Fruit fly (Drosophila melanogaster) whole organism, embryonic: ENCODE measurements around the gene MCTS1.

Experiments used
- Abd-B ChIP-seq: fragments of 200-800 bp; sonication (Bioruptor generic); optimal IDR thresholded peaks from 2 replicates; lab custom pipeline; 2018; ENCODE audit warnings: missing biosample characterization, mild to moderate bottlenecking, missing genetic modification characterization, moderate library complexity
- CG12071 ChIP-seq: fragments of 200-800 bp; sonication (Bioruptor generic); optimal IDR thresholded peaks from 3 replicates; lab custom pipeline; 2018; ENCODE audit warnings: missing biosample characterization, mild to moderate bottlenecking, missing genetic modification characterization
- CG12299 ChIP-seq: fragments of 200-800 bp; sonication (Bioruptor generic); optimal IDR thresholded peaks from 2 replicates; lab custom pipeline; 2018; ENCODE audit warnings: missing biosample characterization, mild to moderate bottlenecking, missing genetic modification characterization
- CG13894 ChIP-seq: fragments of 200-800 bp; sonication (Bioruptor generic); optimal IDR thresholded peaks from 3 replicates; lab custom pipeline; 2018; ENCODE audit warnings: missing biosample characterization, mild to moderate bottlenecking, missing genetic modification characterization, moderate library complexity
- CG15073 ChIP-seq: fragments of 200-800 bp; sonication (Bioruptor generic); optimal IDR thresholded peaks from 2 replicates; lab custom pipeline; 2016; ENCODE audit warnings: missing biosample characterization, missing genetic modification characterization
- CG1529 ChIP-seq: fragments of 200-800 bp; sonication (Bioruptor generic); optimal IDR thresholded peaks from 3 replicates; lab custom pipeline; 2018; ENCODE audit warnings: missing biosample characterization, missing genetic modification characterization
- CG15479 ChIP-seq: fragments of 200-800 bp; sonication (Bioruptor generic); optimal IDR thresholded peaks from 3 replicates; lab custom pipeline; 2019; ENCODE audit warnings: missing biosample characterization, mild to moderate bottlenecking, missing genetic modification characterization, moderate library complexity
- CG1792 ChIP-seq: fragments of 200-800 bp; sonication (Bioruptor generic); optimal IDR thresholded peaks from 2 replicates; lab custom pipeline; 2016; ENCODE audit warnings: missing biosample characterization, missing genetic modification characterization
- CG18476 ChIP-seq: fragments of 200-800 bp; sonication (Bioruptor generic); optimal IDR thresholded peaks from 2 replicates; lab custom pipeline; 2016; ENCODE audit warnings: missing biosample characterization, mild to moderate bottlenecking, missing genetic modification characterization
- CG31365 ChIP-seq: fragments of 200-800 bp; sonication (Bioruptor generic); optimal IDR thresholded peaks from 2 replicates; lab custom pipeline; 2018; ENCODE audit warnings: missing biosample characterization, mild to moderate bottlenecking, missing genetic modification characterization
- CG33557 ChIP-seq: fragments of 200-800 bp; sonication (Bioruptor generic); optimal IDR thresholded peaks from 2 replicates; lab custom pipeline; 2019; ENCODE audit warnings: missing biosample characterization, mild to moderate bottlenecking, missing genetic modification characterization, moderate library complexity
- CG3726 ChIP-seq: fragments of 200-800 bp; sonication (Bioruptor generic); IDR thresholded peaks from 3 replicates; pipeline ENCODE4, ENCODE4 v1.3.6; 2022; ENCODE audit warnings: missing biosample characterization, missing genetic modification characterization
- CG5180 ChIP-seq: fragments of 200-800 bp; sonication (Bioruptor generic); optimal IDR thresholded peaks from 3 replicates; lab custom pipeline; 2017; ENCODE audit warnings: missing biosample characterization, missing genetic modification characterization, mild to moderate bottlenecking, moderate library complexity, missing genetic modification reagents
- CG6175 ChIP-seq: fragments of 200-800 bp; sonication (Bioruptor generic); IDR thresholded peaks from 3 replicates; pipeline ENCODE4 v1.3.6; 2022; ENCODE audit warnings: missing biosample characterization, missing genetic modification characterization
- CG6683 ChIP-seq: fragments of 200-800 bp; sonication (Bioruptor generic); optimal IDR thresholded peaks from 2 replicates; lab custom pipeline; 2017; ENCODE audit warnings: missing biosample characterization, mild to moderate bottlenecking, missing genetic modification characterization, missing genetic modification reagents
- CG6854 ChIP-seq: fragments of 200-800 bp; sonication (Bioruptor generic); optimal IDR thresholded peaks from 3 replicates; lab custom pipeline; 2017; ENCODE audit warnings: missing biosample characterization, mild to moderate bottlenecking, missing genetic modification characterization
- CG7963 ChIP-seq: fragments of 200-800 bp; sonication (Bioruptor generic); IDR thresholded peaks from 3 replicates; pipeline ENCODE4 v1.3.6; 2022; ENCODE audit warnings: missing biosample characterization, missing genetic modification characterization; ENCODE audit not compliant: partially characterized antibody
- CG8924 ChIP-seq: fragments of 200-800 bp; optimal IDR thresholded peaks from 3 replicates; lab custom pipeline; 2019; ENCODE audit warnings: missing biosample characterization, mild to moderate bottlenecking, missing genetic modification characterization, moderate library complexity
- Camta ChIP-seq: fragments of 200-800 bp; sonication (Bioruptor generic); optimal IDR thresholded peaks from 2 replicates; lab custom pipeline; 2016; ENCODE audit warnings: missing biosample characterization, missing genetic modification characterization
- HmgD ChIP-seq: fragments of 200-800 bp; sonication (Bioruptor generic); optimal IDR thresholded peaks from 3 replicates; lab custom pipeline; 2016; ENCODE audit warnings: missing biosample characterization, missing genetic modification characterization
- Hr51 ChIP-seq, 2 experiments: fragments of 200-800 bp; sonication (Bioruptor generic); optimal IDR thresholded peaks; 2 replicates in 1 of 2; 3 replicates in 1 of 2; lab custom pipeline; 2016 to 2018; ENCODE audit warnings: missing biosample characterization in 2 of 2, missing genetic modification characterization in 2 of 2, mild to moderate bottlenecking in 1 of 2, moderate library complexity in 1 of 2
- Hsf ChIP-seq: fragments of 200-800 bp; sonication (Bioruptor generic); optimal IDR thresholded peaks from 3 replicates; lab custom pipeline; 2016; ENCODE audit warnings: missing biosample characterization, missing genetic modification characterization
- Jarid2 ChIP-seq: fragments of 200-800 bp; sonication (Bioruptor generic); optimal IDR thresholded peaks from 3 replicates; lab custom pipeline; 2017; ENCODE audit warnings: mild to moderate bottlenecking, missing biosample characterization, missing genetic modification reagents, missing genetic modification characterization
- NFAT ChIP-seq: fragments of 200-800 bp; sonication (Bioruptor generic); IDR thresholded peaks from 2 replicates; pipeline ENCODE4 v1.3.6; 2022; ENCODE audit warnings: missing biosample characterization, missing genetic modification characterization
- Optix ChIP-seq: fragments of 200-800 bp; sonication (Bioruptor generic); IDR thresholded peaks from 3 replicates; pipeline ENCODE4 v1.3.6; 2022; ENCODE audit warnings: missing biosample characterization, missing genetic modification characterization
- Rx ChIP-seq: fragments of 200-800 bp; sonication (Bioruptor generic); IDR thresholded peaks from 2 replicates; pipeline ENCODE4 v1.3.6; 2022; ENCODE audit warnings: missing biosample characterization, missing genetic modification characterization
- Trl ChIP-seq, 3 experiments: fragments of >200 bp in 2 of 3; fragments of 200-800 bp in 1 of 3; sonication (Bioruptor generic) in 1 of 3; optimal IDR thresholded peaks; 2 replicates in 1 of 3; 3 replicates in 2 of 3; lab custom pipeline; 2016 to 2017; ENCODE audit warnings: missing biosample characterization in 1 of 3, missing genetic modification characterization in 1 of 3
- ato ChIP-seq: fragments of 200-800 bp; sonication (Bioruptor generic); IDR thresholded peaks from 2 replicates; pipeline ENCODE4 v1.3.6; 2022; ENCODE audit warnings: missing biosample characterization, missing genetic modification characterization; ENCODE audit not compliant: partially characterized antibody
- bsh ChIP-seq, 2 experiments: fragments of 200-800 bp; sonication (Bioruptor generic); optimal IDR thresholded peaks; 2 replicates each; lab custom pipeline; 2017 to 2018; ENCODE audit warnings: mild to moderate bottlenecking in 2 of 2, missing biosample characterization in 2 of 2, missing genetic modification characterization in 2 of 2, moderate library complexity in 1 of 2
- ci ChIP-seq: fragments of 200-800 bp; sonication (Bioruptor generic); IDR thresholded peaks from 3 replicates; pipeline ENCODE4 v1.3.6; 2022; ENCODE audit warnings: missing biosample characterization, missing genetic modification characterization
- dmrt11E ChIP-seq: fragments of 200-800 bp; sonication (Bioruptor generic); optimal IDR thresholded peaks from 3 replicates; lab custom pipeline; 2018; ENCODE audit warnings: missing biosample characterization, mild to moderate bottlenecking, missing genetic modification characterization, moderate library complexity
- esg ChIP-seq: fragments of 200-800 bp; sonication (Bioruptor generic); conservative IDR thresholded peaks from 2 replicates; pipeline ENCODE4 v1.3.6; 2022; ENCODE audit warnings: missing biosample characterization, missing genetic modification characterization
- gce ChIP-seq: fragments of 200-800 bp; sonication (Bioruptor generic); IDR thresholded peaks from 3 replicates; pipeline ENCODE4 v1.3.6; 2022; ENCODE audit warnings: missing biosample characterization, missing genetic modification characterization
- grau ChIP-seq: fragments of 200-800 bp; optimal IDR thresholded peaks from 3 replicates; lab custom pipeline; 2019; ENCODE audit warnings: missing biosample characterization, mild to moderate bottlenecking, missing genetic modification characterization, moderate library complexity
- gt ChIP-seq: fragments of 200-800 bp; sonication (Bioruptor generic); IDR thresholded peaks from 2 replicates; pipeline ENCODE4 v1.3.6; 2022; ENCODE audit warnings: missing biosample characterization, missing genetic modification characterization
- jing ChIP-seq: fragments of 200-800 bp; sonication (Bioruptor generic); optimal IDR thresholded peaks from 2 replicates; lab custom pipeline; 2018; ENCODE audit warnings: missing biosample characterization, mild to moderate bottlenecking, missing genetic modification characterization
- knrl ChIP-seq: fragments of 200-800 bp; sonication (Bioruptor generic); IDR thresholded peaks from 3 replicates; pipeline ENCODE4 v1.3.6; 2022; ENCODE audit warnings: missing biosample characterization, missing genetic modification characterization; ENCODE audit not compliant: partially characterized antibody
- luna ChIP-seq: fragments of 200-800 bp; sonication (Bioruptor generic); optimal IDR thresholded peaks from 2 replicates; lab custom pipeline; 2016; ENCODE audit warnings: missing biosample characterization, missing genetic modification characterization
- odd ChIP-seq: fragments of 200-800 bp; sonication (Bioruptor generic); optimal IDR thresholded peaks from 2 replicates; lab custom pipeline; 2017; ENCODE audit warnings: missing biosample characterization, mild to moderate bottlenecking, missing genetic modification characterization
- pan ChIP-seq, 4 experiments: fragments of >200 bp in 3 of 4; fragments of 200-800 bp in 1 of 4; sonication (Bioruptor generic) in 1 of 4; optimal IDR thresholded peaks in 3 of 4; IDR thresholded peaks in 1 of 4; 2 replicates each; pipeline versions ENCODE4 v1.3.6 to Lab custom; 2017 to 2022; ENCODE audit warnings: missing biosample characterization in 2 of 4, missing genetic modification characterization in 2 of 4, mixed read lengths in 1 of 4
- pita ChIP-seq: fragments of 200-800 bp; sonication (Bioruptor generic); optimal IDR thresholded peaks from 2 replicates; lab custom pipeline; 2017; ENCODE audit warnings: missing biosample characterization, mild to moderate bottlenecking, missing genetic modification characterization
- row ChIP-seq: fragments of 200-800 bp; sonication (Bioruptor generic); IDR thresholded peaks from 3 replicates; pipeline ENCODE4 v1.3.6; 2022; ENCODE audit warnings: missing biosample characterization, missing genetic modification characterization
- run ChIP-seq: fragments of 200-800 bp; sonication (Bioruptor generic); optimal IDR thresholded peaks from 3 replicates; lab custom pipeline; 2018; ENCODE audit warnings: missing biosample characterization, mild to moderate bottlenecking, missing genetic modification characterization
- salm ChIP-seq: fragments of 200-800 bp; sonication (Bioruptor generic); optimal IDR thresholded peaks from 2 replicates; lab custom pipeline; 2018; ENCODE audit warnings: missing biosample characterization, mild to moderate bottlenecking, missing genetic modification characterization
- sna ChIP-seq: fragments of 200-800 bp; sonication (Bioruptor generic); IDR thresholded peaks from 2 replicates; pipeline ENCODE4 v1.3.6; 2022; ENCODE audit warnings: missing biosample characterization, missing genetic modification characterization; ENCODE audit not compliant: partially characterized antibody
- sug ChIP-seq: fragments of 200-800 bp; optimal IDR thresholded peaks from 2 replicates; lab custom pipeline; 2019; ENCODE audit warnings: missing biosample characterization, mild to moderate bottlenecking, missing genetic modification characterization, moderate library complexity
- tgo ChIP-seq: fragments of 200-800 bp; sonication (Bioruptor generic); IDR thresholded peaks from 3 replicates; pipeline ENCODE4 v1.3.6; 2022; ENCODE audit warnings: missing biosample characterization, missing genetic modification characterization
- tio ChIP-seq: fragments of 200-800 bp; sonication (Bioruptor generic); optimal IDR thresholded peaks from 2 replicates; lab custom pipeline; 2017; ENCODE audit warnings: missing biosample characterization, missing genetic modification characterization, inconsistent platforms
- trem ChIP-seq: fragments of 200-800 bp; optimal IDR thresholded peaks from 3 replicates; lab custom pipeline; 2019; ENCODE audit warnings: missing biosample characterization, mild to moderate bottlenecking, missing genetic modification characterization, moderate library complexity

The MCTS1 gene

DNA sequence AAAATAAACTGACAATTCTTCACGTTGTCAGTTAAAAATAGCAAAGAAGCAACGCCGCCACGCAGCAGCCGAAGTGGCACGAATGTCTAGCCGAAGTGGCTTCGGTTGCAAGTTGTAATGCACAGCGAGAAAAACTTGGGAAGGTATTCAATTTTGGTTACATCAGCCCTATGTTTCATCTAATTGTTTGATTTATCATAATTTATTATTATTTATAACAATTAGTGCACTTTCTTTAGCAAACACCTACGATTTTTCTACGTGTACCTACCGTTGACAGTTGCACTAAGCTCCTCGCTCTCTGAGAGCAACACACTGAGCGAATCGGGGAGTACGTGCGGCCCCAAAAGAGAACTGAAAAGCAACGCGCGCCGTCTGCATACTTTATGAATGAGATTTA, 37.2 kb downstream of the MCTS1 start, which contains the start of gene Tsp5D (continued):
- peak; percentile 89 for TF ChIP-seq gt (GFP tag; lab: Robert Waterston, UW)
- TF ChIP-seq tio (GFP tag; lab: Kevin White, UChicago) = peak; percentile 68
- peak; percentile 1 for TF ChIP-seq CG13894
- TF ChIP-seq CG15073 (GFP tag; lab: Kevin White, UChicago) = peak; percentile 72
- TF ChIP-seq bsh (GFP tag; optimal IDR thresholded peaks at IDR 0.05; lab: Kevin White, UChicago) = peak; percentile 92 to 96
- TF ChIP-seq Hr51 (GFP tag; optimal IDR thresholded peaks at IDR 0.05; lab: Kevin White, UChicago) = peak; percentile 35 to 93
- TF ChIP-seq trem = peak; percentile 89
- TF ChIP-seq grau (tag; lab: Kevin White, UChicago) = peak; percentile 88
- TF ChIP-seq CG8924 (tag; lab: Kevin White, UChicago) = peak; percentile 92
- TF ChIP-seq CG6683 (GFP tag; lab: Kevin White, UChicago) = peak; percentile 74
- TF ChIP-seq run (tag; lab: Kevin White, UChicago) = peak; percentile 86
- TF ChIP-seq pan (optimal IDR thresholded peaks at IDR 0.05; lab: Kevin White, UChicago) = no peak
- peak in 1 of 2 experiments; percentile 96 for TF ChIP-seq pan (GFP tag; optimal IDR thresholded peaks at IDR 0.05 in 1 of 2, IDR thresholded peaks at IDR 0.05 in 1 of 2)
- peak; percentile 67 for TF ChIP-seq sug (tag; lab: Kevin White, UChicago)
- peak; percentile 95 for TF ChIP-seq Rx (GFP tag; lab: Robert Waterston, UW)
- TF ChIP-seq CG33557 (GFP tag; lab: Kevin White, UChicago) = peak; percentile 56
- TF ChIP-seq gce (GFP tag; lab: Robert Waterston, UW) = peak; percentile 95
- peak; percentile 95 for TF ChIP-seq row
- peak; percentile 82 for TF ChIP-seq odd (GFP tag; lab: Kevin White, UChicago)
- peak; percentile 76 for TF ChIP-seq dmrt11E (tag; lab: Kevin White, UChicago)
- TF ChIP-seq CG12299 (tag; lab: Kevin White, UChicago) = peak; percentile 73
- TF ChIP-seq CG7963 (GFP tag; lab: Robert Waterston, UW) = no peak
- TF ChIP-seq tgo = peak; percentile 95
- peak; percentile 66 for TF ChIP-seq CG6854 (GFP tag; lab: Kevin White, UChicago)
- peak; percentile 86 for TF ChIP-seq CG5180 (GFP tag; lab: Kevin White, UChicago)
- no peak for TF ChIP-seq sna (GFP tag; lab: Robert Waterston, UW)
- peak; percentile 74 for TF ChIP-seq CG31365 (tag; lab: Kevin White, UChicago)
- peak; percentile 90 for TF ChIP-seq CG12071 (GFP tag; lab: Kevin White, UChicago)
- peak; percentile 95 for TF ChIP-seq Optix (GFP tag; lab: Robert Waterston, UW)
- TF ChIP-seq pita = no peak
- TF ChIP-seq CG1529 (GFP tag; lab: Kevin White, UChicago) = peak; percentile 91
- peak; percentile 61 for TF ChIP-seq Hsf (GFP tag; lab: Kevin White, UChicago)
- TF ChIP-seq CG6175 (GFP tag; lab: Robert Waterston, UW) = peak; percentile 87
- peak; percentile 72 for TF ChIP-seq Camta (GFP tag; lab: Kevin White, UChicago)
- TF ChIP-seq CG3726 = peak; percentile 90
- peak; percentile 94 for TF ChIP-seq esg (GFP tag; lab: Robert Waterston, UW)
- peak; percentile 69 for TF ChIP-seq NFAT (GFP tag; lab: Robert Waterston, UW)
- TF ChIP-seq luna = no peak
- TF ChIP-seq jing = peak; percentile 82
- TF ChIP-seq CG1792 = peak; percentile 33
- TF ChIP-seq salm (tag; lab: Kevin White, UChicago) = peak; percentile 90
- no peak for TF ChIP-seq ato
- peak; percentile 66 for TF ChIP-seq Abd-B
- TF ChIP-seq CG18476 (GFP tag; lab: Kevin White, UChicago) = peak; percentile 84
- peak; percentile 74 for TF ChIP-seq Jarid2
- TF ChIP-seq CG15479 (GFP tag; lab: Kevin White, UChicago) = no peak
- TF ChIP-seq HmgD (GFP tag; lab: Kevin White, UChicago) = no peak
- TF ChIP-seq Trl (optimal IDR thresholded peaks at IDR 0.05; lab: Kevin White, UChicago) = peak; percentile 0 to 48
- peak; percentile 31 for TF ChIP-seq Trl (GFP tag; optimal IDR thresholded peaks at IDR 0.05; lab: Kevin White, UChicago)
- no peak for TF ChIP-seq knrl (GFP tag; lab: Robert Waterston, UW)
- TF ChIP-seq ci (GFP tag; lab: Robert Waterston, UW) = peak; percentile 99
